Fruit fly (Drosophila melanogaster) whole organism: ENCODE results near the gene Mgat3.

ENCODE experiments used
- CG8478 ChIP-seq: fragments of >200 bp; optimal IDR thresholded peaks from 2 replicates; lab custom pipeline; 2018; ENCODE audit warnings: inconsistent platforms
- Dll ChIP-seq: fragments of >200 bp; optimal IDR thresholded peaks from 2 replicates; lab custom pipeline; 2017
- EcR ChIP-seq, 2 experiments: fragments of >200 bp; optimal IDR thresholded peaks; 2 replicates each; lab custom pipeline; 2017; ENCODE audit warnings: missing biosample characterization in 2 of 2, missing genetic modification characterization in 2 of 2, missing genetic modification reagents in 2 of 2
- pan ChIP-seq: fragments of >200 bp; optimal IDR thresholded peaks from 2 replicates; lab custom pipeline; 2017
- psq ChIP-seq: fragments of >200 bp; optimal IDR thresholded peaks from 2 replicates; lab custom pipeline; 2017
- usp ChIP-seq: fragments of >200 bp; optimal IDR thresholded peaks from 2 replicates; lab custom pipeline; 2017; ENCODE audit warnings: missing biosample characterization, missing genetic modification characterization, mixed read lengths

Gene Mgat3

DNA sequence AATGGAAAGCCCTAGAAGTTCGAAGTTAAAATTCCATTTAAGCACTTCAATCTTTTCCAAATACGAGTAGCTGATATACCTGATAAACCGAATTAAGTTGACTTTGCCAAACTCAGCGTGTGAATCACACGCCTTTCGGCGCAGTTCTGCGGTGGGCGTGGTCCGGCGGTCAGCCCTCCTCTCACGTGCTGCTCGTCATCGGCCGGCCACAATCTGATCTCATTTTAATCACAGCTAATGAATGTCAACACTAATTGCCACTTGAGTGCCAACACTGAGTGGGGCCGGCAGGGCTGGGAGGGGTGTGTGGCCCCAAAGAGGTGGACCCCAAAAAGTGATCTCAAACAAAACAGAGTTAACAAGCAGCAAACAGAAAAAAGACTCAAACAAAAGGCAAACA is 46.5 kb downstream of the Mgat3 start:
- TF ChIP-seq CG8478 (lab: Kevin White, UChicago) (no peak), usp (GFP tag; lab: Kevin White, UChicago) (no peak), Dll (no peak), EcR (GFP tag; optimal IDR thresholded peaks at IDR 0.05; lab: Kevin White, UChicago) (no peak), pan (lab: Kevin White, UChicago) (no peak), psq (lab: Kevin White, UChicago) (no peak)
